Worm (Caenorhabditis elegans): ENCODE measurements around the gene ctps-1.

DNA sequence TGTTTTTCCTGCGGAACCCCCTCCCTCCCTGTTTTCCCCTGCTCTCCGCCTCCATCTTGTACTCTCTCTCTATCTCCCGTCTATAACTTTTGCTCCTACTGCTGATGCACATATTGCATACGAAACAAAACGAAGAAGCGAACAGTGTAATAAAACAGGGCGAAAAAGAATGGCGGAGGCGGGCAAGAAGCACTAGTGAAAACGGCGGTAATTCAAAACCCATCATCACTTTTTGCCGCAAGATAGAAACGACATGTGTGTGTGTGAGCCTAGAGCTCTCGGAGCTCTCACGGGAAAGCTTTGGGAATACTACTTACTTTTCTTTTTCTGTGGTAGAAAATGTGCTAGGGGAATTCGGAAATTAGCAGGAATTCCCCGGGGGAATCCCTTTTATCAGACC lies 41.4 kb downstream of the ctps-1 start:
- no peak for TF ChIP-seq cog-1 (tag; optimal IDR thresholded peaks at IDR 0.05)
- TF ChIP-seq ztf-23 (GFP tag; IDR thresholded peaks at IDR 0.05): no peak
- no peak for TF ChIP-seq T22C8.4 (GFP tag; IDR thresholded peaks at IDR 0.05)
- no peak for TF ChIP-seq flt-1 (GFP tag; IDR thresholded peaks at IDR 0.05)
- no peak for TF ChIP-seq klf-2 (GFP tag; conservative IDR thresholded peaks at IDR 0.05)
- no peak for TF ChIP-seq ztf-29 (GFP tag; IDR thresholded peaks at IDR 0.05)
- no peak for TF ChIP-seq tab-1 (GFP tag; IDR thresholded peaks at IDR 0.05)
